Worm (Caenorhabditis elegans) whole organism, L4/young adult: ENCODE data around the gene ugt-53.

ENCODE experiments used
- W03F9.2 ChIP-seq: fragments of 150-350 bp; optimal IDR thresholded peaks from 2 replicates; lab custom pipeline; 2014; ENCODE audit warnings: missing biosample characterization, missing genetic modification characterization
- dao-5 ChIP-seq: sonication (generic microtip); optimal IDR thresholded peaks from 2 replicates; lab custom pipeline; 2016; ENCODE audit warnings: missing genotype, missing genetic modification characterization, moderate library complexity, missing compliant biosample characterization
- him-1 ChIP-seq: sonication (generic microtip); optimal IDR thresholded peaks from 2 replicates; lab custom pipeline; 2016; ENCODE audit warnings: missing genotype, missing genetic modification reagents, missing genetic modification characterization, missing compliant biosample characterization

ugt-53 gene

DNA sequence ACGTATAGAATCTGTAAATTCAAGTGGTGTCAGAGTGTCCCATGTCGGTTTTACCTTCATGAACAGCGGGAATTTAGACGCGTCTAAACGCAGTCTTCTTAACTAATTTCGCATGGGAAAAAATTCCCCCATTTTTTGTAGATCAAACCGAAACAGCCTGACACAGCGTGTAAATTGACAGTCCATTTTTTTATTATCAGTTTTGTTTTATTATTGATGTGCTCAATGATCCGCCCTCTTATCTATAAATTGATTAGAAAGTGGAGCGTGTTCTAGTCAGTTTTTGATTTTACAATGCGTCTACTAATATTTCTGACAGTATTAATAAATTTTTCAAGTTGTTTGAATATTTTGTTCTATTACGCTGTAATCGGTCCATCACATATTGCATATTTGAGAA, at the start of gene ugt-53:
Gene ugt-53, plus strand, starts transcription at position 273 of the 400 bp plus-strand sequence.
- TF ChIP-seq W03F9.2 (tag; lab: Kevin White, UChicago) (no peak), dao-5 (no peak), him-1 (no peak)

ce11 chrV:2800676-2801075, 48.5 kb upstream of the ugt-53 start:
- TF ChIP-seq W03F9.2 (tag; lab: Kevin White, UChicago) (no peak), him-1 (no peak), dao-5 (no peak)

DNA sequence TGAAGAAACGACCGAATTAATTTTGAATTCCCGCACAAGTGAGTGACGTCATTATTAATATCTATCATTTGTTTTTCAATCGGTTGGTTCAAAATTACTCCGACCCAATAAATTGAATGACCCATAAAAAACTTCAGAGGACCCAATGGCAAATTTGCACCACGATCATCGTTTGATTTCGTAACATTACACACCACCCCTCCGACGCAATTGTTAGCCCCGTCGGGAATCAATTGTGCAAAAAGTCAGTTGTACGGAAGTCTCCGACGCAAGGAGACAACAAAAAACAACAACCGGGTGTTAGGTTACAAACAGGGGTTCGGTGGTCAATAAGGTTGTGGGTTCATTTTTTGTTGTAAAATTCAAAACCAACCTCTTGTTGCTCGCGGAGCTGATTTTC, 47.2 kb upstream of the ugt-53 start:
- TF ChIP-seq him-1: no peak
- TF ChIP-seq W03F9.2 (tag; lab: Kevin White, UChicago): no peak
- TF ChIP-seq dao-5: no peak

DNA sequence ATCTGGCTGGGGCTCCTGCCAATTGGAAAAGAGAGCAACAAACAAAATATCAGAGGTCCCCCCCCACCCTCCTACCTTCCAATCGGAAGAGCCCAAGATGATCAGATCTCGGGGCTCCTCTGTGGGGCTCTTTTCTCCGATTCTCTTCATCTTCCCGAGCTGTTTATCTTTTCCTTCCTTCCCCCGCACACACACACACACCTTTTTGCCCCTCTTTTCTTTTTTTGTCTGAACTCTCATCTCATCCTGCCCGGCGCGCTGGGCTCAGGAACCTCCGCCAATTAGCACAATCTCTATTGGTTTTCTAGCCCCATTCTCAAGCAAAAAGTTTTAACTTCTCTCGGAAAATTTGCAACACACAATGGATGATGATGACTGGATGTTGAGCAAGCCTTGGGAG, 45.9 kb upstream of the ugt-53 start:
- no peak for TF ChIP-seq W03F9.2 (tag; lab: Kevin White, UChicago)
- no peak for TF ChIP-seq dao-5
- TF ChIP-seq him-1: no peak

ce11 chrV:2807760-2808159, 41.4 kb upstream of the ugt-53 start, which contains the start of gene ketn-1:
TSS of gene ketn-1 (minus strand) at chrV:2807860.
- no peak for TF ChIP-seq W03F9.2 (tag; lab: Kevin White, UChicago)
- no peak for TF ChIP-seq him-1
- TF ChIP-seq dao-5: no peak

DNA sequence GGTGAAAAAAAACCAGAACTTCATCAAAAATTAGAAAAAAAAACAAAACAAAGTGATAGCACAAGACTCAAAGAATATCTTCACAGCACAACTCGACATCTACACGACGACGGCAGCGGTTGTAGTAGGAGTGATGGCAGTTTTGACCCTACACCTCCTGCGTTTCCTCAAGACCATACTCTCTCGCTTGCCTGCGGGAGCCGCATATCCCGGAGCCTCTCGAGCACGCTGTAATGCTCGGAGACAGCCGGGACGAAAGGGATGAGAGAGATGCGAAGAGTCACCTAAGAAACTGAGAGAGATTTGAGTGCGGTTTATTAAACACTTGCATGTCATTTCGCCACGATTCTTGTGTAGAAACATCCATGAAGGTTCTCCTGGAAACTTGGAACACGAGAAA, 39.7 kb upstream of the ugt-53 start:
- TF ChIP-seq dao-5 (no peak), him-1 (no peak), W03F9.2 (tag; lab: Kevin White, UChicago) (no peak)

DNA sequence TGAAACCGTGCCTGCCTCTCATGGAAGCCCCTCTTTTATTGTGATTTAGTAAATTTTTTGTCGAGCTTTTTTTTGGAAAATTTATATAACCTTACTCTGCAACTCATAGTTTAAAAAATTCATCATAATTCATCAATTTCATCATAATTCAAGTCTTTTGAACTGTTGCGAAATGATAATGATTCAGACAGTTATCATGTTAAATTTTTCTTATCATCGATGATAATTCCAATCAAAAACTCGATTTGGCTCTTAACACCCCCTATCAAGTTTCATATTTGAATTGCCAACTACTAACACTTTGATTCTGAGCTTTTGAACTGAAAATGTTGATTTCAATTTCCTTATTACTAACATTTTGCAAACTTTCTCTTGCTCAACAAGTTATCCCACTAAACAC, 39.0 kb upstream of the ugt-53 start, which contains the start of gene F54E2.1:
Gene F54E2.1, plus strand, starts transcription at position 235 of the 400 bp plus-strand sequence.
- no peak for TF ChIP-seq him-1
- no peak for TF ChIP-seq W03F9.2 (tag; lab: Kevin White, UChicago)
- TF ChIP-seq dao-5: no peak

- TF ChIP-seq dao-5 (no peak), him-1 (no peak), W03F9.2 (tag; lab: Kevin White, UChicago) (no peak)
Measured at ce11 chrV:2813856-2814255, 35.3 kb upstream of the ugt-53 start, which contains the start of gene F54E2.9. TSS of gene F54E2.9 (minus strand) at chrV:2813987.

DNA sequence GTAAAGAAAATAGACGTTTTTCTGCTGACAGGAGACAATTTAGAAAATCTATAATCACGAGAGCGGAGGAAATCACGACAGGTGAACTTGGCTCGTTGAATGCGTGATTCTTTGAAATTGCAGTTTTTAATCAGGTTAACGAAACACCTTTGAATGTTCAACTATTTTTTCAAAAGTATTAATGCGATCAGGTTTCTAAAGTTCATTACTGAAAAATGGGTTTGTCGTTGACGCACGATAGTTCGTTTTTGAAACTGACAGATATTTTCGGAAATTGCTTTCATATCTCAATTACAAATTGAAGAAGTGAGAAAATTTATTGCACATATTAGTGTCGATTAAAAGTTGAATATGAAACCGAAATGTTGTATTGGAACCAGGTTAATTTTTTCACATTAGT, 33.2 kb upstream of the ugt-53 start, which contains the start of gene F54E2.5:
Gene F54E2.5, minus strand, starts transcription at position 101 of the 400 bp plus-strand sequence.
- no peak for TF ChIP-seq dao-5
- TF ChIP-seq him-1: no peak
- no peak for TF ChIP-seq W03F9.2 (tag; lab: Kevin White, UChicago)

ce11 chrV:2818117-2818516, 31.0 kb upstream of the ugt-53 start, which contains the start of gene srt-34:
TSS of gene srt-34 (minus strand) at chrV:2818217.
- TF ChIP-seq W03F9.2 (tag; lab: Kevin White, UChicago): no peak
- no peak for TF ChIP-seq dao-5
- TF ChIP-seq him-1: no peak

DNA sequence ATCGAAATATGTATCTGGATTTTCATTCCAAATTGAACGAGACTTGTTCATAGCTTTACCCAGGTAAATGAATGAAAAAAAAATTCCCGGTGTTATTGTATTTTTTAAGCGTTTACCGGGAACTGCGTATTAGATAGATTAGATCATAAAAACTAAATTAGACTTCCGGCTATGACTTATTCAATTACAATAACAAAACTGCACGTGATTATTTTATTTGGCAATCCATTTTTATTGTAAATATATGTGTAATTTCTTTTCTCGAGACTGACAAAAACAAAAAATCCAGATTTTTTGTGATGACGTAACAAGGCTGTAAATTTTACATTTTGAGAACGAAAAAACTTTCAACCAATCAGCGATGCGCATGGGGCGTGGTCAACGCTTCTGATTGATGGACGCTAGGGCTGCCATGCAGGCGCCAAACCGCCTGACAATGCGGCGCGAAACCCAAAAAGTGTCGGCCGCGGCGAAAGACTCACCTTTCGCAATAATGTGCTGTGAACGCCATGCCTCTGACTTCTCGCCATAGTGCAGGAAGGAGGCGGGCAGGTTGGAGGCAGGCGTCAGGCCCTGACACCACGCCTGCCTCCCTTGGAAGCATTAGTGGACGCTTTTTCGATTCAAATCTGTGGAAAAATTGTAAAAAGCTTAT, 27.4 kb upstream of the ugt-53 start, which contains the start of gene srh-36:
Gene srh-36, minus strand, starts transcription at position 51 of the 655 bp plus-strand sequence.
- TF ChIP-seq W03F9.2 (tag; lab: Kevin White, UChicago) (no peak), him-1 (no peak), dao-5 (no peak)

DNA sequence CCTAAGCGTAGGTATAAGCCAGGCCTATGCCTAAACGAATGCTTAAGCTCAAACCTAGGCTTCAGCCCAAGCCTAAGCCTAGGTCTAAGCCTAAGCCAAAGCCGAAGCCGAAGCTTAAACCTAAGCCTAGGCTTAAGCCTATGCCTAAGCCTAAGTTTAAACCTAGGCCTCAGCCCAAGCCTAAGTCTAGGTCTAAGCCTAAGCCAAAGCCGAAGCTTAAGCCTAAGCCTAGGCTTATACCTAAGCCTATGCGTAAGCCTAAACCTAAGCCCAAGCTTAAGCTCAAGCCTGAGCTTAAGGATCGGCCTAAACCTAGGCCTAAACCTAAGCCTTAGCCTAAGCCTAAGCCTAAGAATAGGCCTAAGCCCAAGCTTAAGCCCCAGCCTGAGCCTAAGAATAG, 23.2 kb upstream of the ugt-53 start:
- TF ChIP-seq W03F9.2 (tag; lab: Kevin White, UChicago) (no peak), him-1 (no peak), dao-5 (no peak)

- no peak for TF ChIP-seq W03F9.2 (tag; lab: Kevin White, UChicago)
- TF ChIP-seq him-1: no peak
- TF ChIP-seq dao-5: no peak
Measured at ce11 chrV:2826815-2827214, 22.3 kb upstream of the ugt-53 start, which contains the start of gene T03D3.5. TSS of gene T03D3.5 (minus strand) at chrV:2826835.

ce11 chrV:2830817-2831216, 18.3 kb upstream of the ugt-53 start, which contains the start of gene srw-2:
TSS of gene srw-2 (plus strand) at chrV:2830878.
- TF ChIP-seq him-1: no peak
- no peak for TF ChIP-seq dao-5
- TF ChIP-seq W03F9.2 (tag; lab: Kevin White, UChicago): no peak

ce11 chrV:2832666-2833065, 16.5 kb upstream of the ugt-53 start, which contains the start of gene srj-50:
TSS of gene srj-50 (plus strand) at chrV:2832966.
- TF ChIP-seq W03F9.2 (tag; lab: Kevin White, UChicago): no peak
- TF ChIP-seq him-1: no peak
- TF ChIP-seq dao-5: no peak
